Fruit fly (Drosophila melanogaster): ENCODE data around the gene CG10222.

DNA sequence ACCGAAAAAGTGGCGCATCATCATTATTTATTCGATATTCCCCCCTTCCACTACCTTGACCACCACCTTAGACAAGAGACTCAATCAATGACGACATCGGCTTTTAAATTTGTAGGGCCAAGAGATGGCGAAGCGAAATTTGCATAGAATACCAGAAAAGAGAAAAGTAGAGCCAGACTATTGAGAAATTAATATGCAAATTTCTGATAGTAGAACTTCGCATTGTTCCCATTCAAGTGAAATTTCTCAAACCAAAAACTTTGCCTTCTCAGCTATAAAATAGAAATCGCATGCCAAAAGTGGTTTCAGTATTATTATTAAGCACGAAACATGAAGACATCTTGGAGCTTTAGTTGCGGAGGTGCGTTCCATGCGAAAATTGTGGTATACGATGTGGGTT is 34.6 kb downstream of the CG10222 start, which contains the start of gene CG14111:
- TF ChIP-seq CG10348 (GFP tag; IDR thresholded peaks at IDR 0.05) (no peak), CG8159 (tag; optimal IDR thresholded peaks at IDR 0.05) (no peak), CG17806 (tag; optimal IDR thresholded peaks at IDR 0.05) (no peak), CG34367 (tag; optimal IDR thresholded peaks at IDR 0.05) (no peak), CG15710 (tag; optimal IDR thresholded peaks at IDR 0.05) (no peak), CG14655 (GFP tag; optimal IDR thresholded peaks at IDR 0.05) (no peak), CG8301 (tag; optimal IDR thresholded peaks at IDR 0.05) (no peak), CG4496 (GFP tag; IDR thresholded peaks at IDR 0.05) (no peak)
